Fruit fly (Drosophila melanogaster) whole organism, wandering third instar larva: ENCODE data around the gene Dhrs4.

ENCODE experiments used
- CG9705 ChIP-seq: fragments of 200-800 bp; sonication (Bioruptor generic); optimal IDR thresholded peaks from 2 replicates; lab custom pipeline; 2018; ENCODE audit warnings: missing biosample characterization, mild to moderate bottlenecking, missing genetic modification characterization
- Dfd ChIP-seq: fragments of >200 bp; optimal IDR thresholded peaks from 2 replicates; lab custom pipeline; 2017; ENCODE audit warnings: missing biosample characterization, missing genetic modification characterization
- HLH106 ChIP-seq: fragments of 200-800 bp; optimal IDR thresholded peaks from 3 replicates; lab custom pipeline; 2019; ENCODE audit warnings: missing biosample characterization, mild to moderate bottlenecking, missing genetic modification characterization, moderate library complexity
- Hnf4 ChIP-seq: fragments of 200-800 bp; sonication (Bioruptor generic); optimal IDR thresholded peaks from 2 replicates; lab custom pipeline; 2016; ENCODE audit warnings: missing biosample characterization, mild to moderate bottlenecking, missing genetic modification characterization
- Hr78 ChIP-seq: fragments of >200 bp; optimal IDR thresholded peaks from 2 replicates; lab custom pipeline; 2017; ENCODE audit warnings: missing biosample characterization, missing genetic modification characterization
- Hr83 ChIP-seq: fragments of 200-300 bp; sonication (Bioruptor generic); optimal IDR thresholded peaks from 2 replicates; lab custom pipeline; 2016; ENCODE audit warnings: missing biosample characterization, mild to moderate bottlenecking, missing genetic modification characterization, moderate library complexity; ENCODE audit not compliant: poor library complexity, severe bottlenecking
- Jra ChIP-seq: sonication (Bioruptor generic); optimal IDR thresholded peaks from 2 replicates; lab custom pipeline; 2016; ENCODE audit warnings: missing biosample characterization, missing genetic modification characterization
- Mio ChIP-seq: sonication (Bioruptor generic); optimal IDR thresholded peaks from 2 replicates; lab custom pipeline; 2016; ENCODE audit warnings: missing biosample characterization, missing genetic modification characterization
- Myc ChIP-seq: fragments of >200 bp; optimal IDR thresholded peaks from 2 replicates; lab custom pipeline; 2017
- OdsH ChIP-seq: fragments of 200-800 bp; sonication (Bioruptor generic); optimal IDR thresholded peaks from 2 replicates; lab custom pipeline; 2016; ENCODE audit warnings: missing biosample characterization, mild to moderate bottlenecking, missing genetic modification characterization
- Rel ChIP-seq, 2 experiments: fragments of 200-800 bp; sonication (Bioruptor generic) in 1 of 2; optimal IDR thresholded peaks; 2 replicates in 1 of 2; 3 replicates in 1 of 2; lab custom pipeline; 2016 to 2019; ENCODE audit warnings: mild to moderate bottlenecking in 2 of 2, missing biosample characterization in 2 of 2, missing genetic modification characterization in 2 of 2, moderate library complexity in 1 of 2
- Sp1 ChIP-seq: fragments of 200-800 bp; sonication (Bioruptor generic); optimal IDR thresholded peaks from 3 replicates; lab custom pipeline; 2019; ENCODE audit warnings: missing biosample characterization, mild to moderate bottlenecking, missing genetic modification characterization, moderate library complexity
- br ChIP-seq: fragments of 200-800 bp; sonication (Bioruptor generic); optimal IDR thresholded peaks from 2 replicates; lab custom pipeline; 2016; ENCODE audit warnings: missing biosample characterization, missing genetic modification characterization
- brk ChIP-seq: fragments of 200-800 bp; sonication (Bioruptor generic); optimal IDR thresholded peaks from 2 replicates; lab custom pipeline; 2016; ENCODE audit warnings: missing biosample characterization, mild to moderate bottlenecking, missing genetic modification characterization
- dl ChIP-seq, 2 experiments: fragments of 175-275, 200-275 bp in 1 of 2; fragments of 200-275 bp in 1 of 2; sonication (Bioruptor generic); optimal IDR thresholded peaks; lab custom pipeline; 2018; ENCODE audit warnings: mild to moderate bottlenecking in 2 of 2, missing biosample characterization in 2 of 2, missing genetic modification characterization in 2 of 2, moderate library complexity in 2 of 2; ENCODE audit not compliant: partially characterized antibody in 2 of 2, insufficient read depth in 1 of 2
- dsf ChIP-seq: sonication (Bioruptor generic); optimal IDR thresholded peaks from 2 replicates; lab custom pipeline; 2016; ENCODE audit warnings: missing biosample characterization, missing genetic modification characterization, borderline replicate concordance
- ey ChIP-seq: fragments of 200-800 bp; sonication (Bioruptor generic); optimal IDR thresholded peaks from 2 replicates; lab custom pipeline; 2016; ENCODE audit warnings: missing biosample characterization, missing genetic modification characterization
- foxo ChIP-seq, 2 experiments: fragments of 200-800 bp; sonication (Bioruptor generic); optimal IDR thresholded peaks; 2 replicates in 1 of 2; 3 replicates in 1 of 2; lab custom pipeline; 2016 to 2017; ENCODE audit warnings: missing biosample characterization in 2 of 2, missing genetic modification characterization in 2 of 2
- fru ChIP-seq: fragments of 200-800 bp; sonication (Bioruptor generic); optimal IDR thresholded peaks from 3 replicates; lab custom pipeline; 2016; ENCODE audit warnings: missing biosample characterization, mild to moderate bottlenecking, missing genetic modification characterization
- h ChIP-seq: fragments of 200-800 bp; sonication (Bioruptor generic); optimal IDR thresholded peaks from 3 replicates; lab custom pipeline; 2016; ENCODE audit warnings: missing biosample characterization, mild to moderate bottlenecking, missing genetic modification characterization
- jim ChIP-seq: fragments of 175-275, 200-325 bp; sonication (Bioruptor generic); optimal IDR thresholded peaks from 2 replicates; lab custom pipeline; 2016; ENCODE audit warnings: missing biosample characterization, mild to moderate bottlenecking, missing genetic modification characterization
- lola ChIP-seq: fragments of >200 bp; optimal IDR thresholded peaks from 2 replicates; lab custom pipeline; 2017; ENCODE audit warnings: missing biosample characterization, missing genetic modification characterization
- psq ChIP-seq: fragments of 200-800 bp; sonication (Bioruptor generic); optimal IDR thresholded peaks from 3 replicates; lab custom pipeline; 2017; ENCODE audit warnings: missing biosample characterization, mild to moderate bottlenecking, missing genetic modification characterization, moderate library complexity
- rgr ChIP-seq: fragments of 200-800 bp; sonication (Bioruptor generic); optimal IDR thresholded peaks from 3 replicates; lab custom pipeline; 2016; ENCODE audit warnings: missing biosample characterization, mild to moderate bottlenecking, missing genetic modification characterization
- sage ChIP-seq: fragments of 200-800 bp; sonication (Bioruptor generic); optimal IDR thresholded peaks from 2 replicates; lab custom pipeline; 2016; ENCODE audit warnings: missing biosample characterization, mild to moderate bottlenecking, missing genetic modification characterization
- sv ChIP-seq: fragments of 200-800 bp; sonication (Bioruptor generic); optimal IDR thresholded peaks from 3 replicates; lab custom pipeline; 2016; ENCODE audit warnings: missing biosample characterization, missing genetic modification characterization
- tai ChIP-seq: sonication (Bioruptor generic); optimal IDR thresholded peaks from 2 replicates; lab custom pipeline; 2016; ENCODE audit warnings: missing biosample characterization, missing genetic modification characterization
- usp ChIP-seq: fragments of >200 bp; optimal IDR thresholded peaks from 2 replicates; lab custom pipeline; 2017; ENCODE audit warnings: missing biosample characterization, missing genetic modification characterization
- woc ChIP-seq: sonication (Bioruptor generic); optimal IDR thresholded peaks from 2 replicates; lab custom pipeline; 2016; ENCODE audit warnings: missing biosample characterization, mild to moderate bottlenecking, missing genetic modification characterization

The Dhrs4 gene

dm6 chr3L:5128214-5128613 is 13.2 kb downstream of the Dhrs4 start:
- TF ChIP-seq HLH106 (tag; lab: Kevin White, UChicago): peak; percentile 16
- peak; percentile 65 for TF ChIP-seq psq (GFP tag; lab: Kevin White, UChicago)
- TF ChIP-seq sage (GFP tag; lab: Kevin White, UChicago): no peak
- peak; percentile 18 for TF ChIP-seq fru (GFP tag; lab: Kevin White, UChicago)
- peak in 1 of 2 experiments; percentile 39 for TF ChIP-seq foxo (GFP tag; optimal IDR thresholded peaks at IDR 0.05; lab: Kevin White, UChicago)
- peak; percentile 16 for TF ChIP-seq h (GFP tag; lab: Kevin White, UChicago)
- no peak for TF ChIP-seq Mio (GFP tag; lab: Kevin White, UChicago)
- TF ChIP-seq Hr78 (GFP tag; lab: Kevin White, UChicago): no peak

DNA sequence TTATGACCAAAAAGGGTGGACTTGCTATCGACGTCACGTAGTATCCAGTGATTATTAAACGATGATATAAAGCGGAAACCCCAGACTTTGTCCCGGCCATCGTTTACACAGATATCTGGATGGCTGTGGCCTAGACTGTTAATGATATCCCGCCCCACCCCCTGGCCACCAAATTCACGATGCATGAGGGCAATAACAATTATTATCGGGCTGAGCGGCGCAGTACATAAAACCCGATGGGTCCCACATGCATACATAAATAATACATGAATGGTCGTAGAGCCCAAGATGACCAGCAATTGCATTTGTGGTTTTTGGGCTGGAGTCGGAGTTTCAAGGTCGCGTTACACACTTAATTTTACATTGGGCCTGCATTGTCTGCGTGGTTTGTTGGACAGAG is 13.8 kb downstream of the Dhrs4 start:
- no peak for TF ChIP-seq ey
- TF ChIP-seq rgr (GFP tag; lab: Kevin White, UChicago): no peak
- TF ChIP-seq woc (GFP tag; lab: Kevin White, UChicago): no peak
- TF ChIP-seq Hnf4 (GFP tag; lab: Kevin White, UChicago): no peak
- no peak for TF ChIP-seq Hr83 (GFP tag; lab: Kevin White, UChicago)
- TF ChIP-seq dsf: no peak
- no peak for TF ChIP-seq Mio (GFP tag; lab: Kevin White, UChicago)
- no peak for TF ChIP-seq sage (GFP tag; lab: Kevin White, UChicago)
- no peak for TF ChIP-seq Jra (GFP tag; lab: Kevin White, UChicago)
- no peak for TF ChIP-seq HLH106 (tag; lab: Kevin White, UChicago)
- TF ChIP-seq Dfd (GFP tag; lab: Kevin White, UChicago): no peak
- TF ChIP-seq Rel (GFP tag; optimal IDR thresholded peaks at IDR 0.05; lab: Kevin White, UChicago): no peak
- TF ChIP-seq Rel (tag; optimal IDR thresholded peaks at IDR 0.05; lab: Kevin White, UChicago): no peak

dm6 chr3L:5125202-5125601 is 16.2 kb downstream of the Dhrs4 start:
- TF ChIP-seq OdsH (GFP tag; lab: Kevin White, UChicago) (no peak), brk (no peak), Sp1 (no peak), h (GFP tag; lab: Kevin White, UChicago) (no peak), Dfd (GFP tag; lab: Kevin White, UChicago) (no peak), sv (GFP tag; lab: Kevin White, UChicago) (no peak), Mio (GFP tag; lab: Kevin White, UChicago) (no peak), HLH106 (tag; lab: Kevin White, UChicago) (no peak), Rel (GFP tag; optimal IDR thresholded peaks at IDR 0.05; lab: Kevin White, UChicago) (no peak), Rel (tag; optimal IDR thresholded peaks at IDR 0.05; lab: Kevin White, UChicago) (no peak), dsf (no peak), Myc (lab: Kevin White, UChicago) (no peak), rgr (GFP tag; lab: Kevin White, UChicago) (no peak), Jra (GFP tag; lab: Kevin White, UChicago) (no peak), dl (GFP tag; optimal IDR thresholded peaks at IDR 0.05; lab: Kevin White, UChicago; ENCODE audit: insufficient read depth in 1 of 2, partially characterized antibody in 2 of 2) (no peak), br (GFP tag; lab: Kevin White, UChicago) (no peak), Hr78 (GFP tag; lab: Kevin White, UChicago) (no peak), CG9705 (GFP tag; lab: Kevin White, UChicago) (no peak), ey (no peak), lola (no peak), psq (GFP tag; lab: Kevin White, UChicago) (no peak)

- TF ChIP-seq Mio (GFP tag; lab: Kevin White, UChicago) (no peak), psq (GFP tag; lab: Kevin White, UChicago) (no peak), dl (GFP tag; optimal IDR thresholded peaks at IDR 0.05; lab: Kevin White, UChicago; ENCODE audit: insufficient read depth in 1 of 2, partially characterized antibody in 2 of 2) (no peak), Jra (GFP tag; lab: Kevin White, UChicago) (no peak), usp (no peak), tai (no peak), Rel (GFP tag; optimal IDR thresholded peaks at IDR 0.05; lab: Kevin White, UChicago) (no peak), Rel (tag; optimal IDR thresholded peaks at IDR 0.05; lab: Kevin White, UChicago) (no peak), dsf (no peak), br (GFP tag; lab: Kevin White, UChicago) (no peak), jim (GFP tag; lab: Kevin White, UChicago) (no peak), Myc (lab: Kevin White, UChicago) (no peak), fru (GFP tag; lab: Kevin White, UChicago) (no peak)
- TF ChIP-seq, all 38 proteins: peak for 0
Measured at dm6 chr3L:5102050-5102449, 39.4 kb downstream of the Dhrs4 start.

DNA sequence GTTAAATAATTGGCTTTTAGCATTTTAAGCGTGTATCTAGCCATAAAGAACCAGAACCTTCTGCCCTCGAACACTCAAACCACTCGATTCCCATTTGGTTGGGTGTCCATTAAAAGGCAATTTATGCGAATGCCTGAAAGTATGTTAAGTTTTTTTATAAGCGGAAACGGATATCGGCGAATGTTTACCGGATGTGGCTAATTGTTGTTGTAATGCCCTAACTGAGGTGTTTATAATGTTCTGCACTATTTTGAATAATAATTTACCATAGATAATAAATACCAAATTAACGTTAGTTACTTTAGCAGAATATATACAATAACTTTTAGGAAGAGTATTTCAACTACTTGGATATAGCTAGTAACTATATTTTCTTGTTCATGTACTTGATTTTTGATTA is 44.8 kb downstream of the Dhrs4 start:
- TF ChIP-seq Rel (GFP tag; optimal IDR thresholded peaks at IDR 0.05; lab: Kevin White, UChicago) (no peak), Rel (tag; optimal IDR thresholded peaks at IDR 0.05; lab: Kevin White, UChicago) (no peak), Sp1 (peak; percentile 18)
- TF ChIP-seq, all 38 proteins: peak for 1
